Fruit fly (Drosophila melanogaster) whole organism, pupa: ENCODE data around the gene Ace.

Experiments
- CG10348 ChIP-seq: fragments of 200-800 bp; sonication (Bioruptor generic); IDR thresholded peaks from 2 replicates; pipeline ENCODE4 v1.3.6; 2022; ENCODE audit warnings: missing biosample characterization, missing genetic modification characterization
- CG12605 ChIP-seq: fragments of 200-800 bp; sonication (Bioruptor generic); IDR thresholded peaks from 2 replicates; pipeline ENCODE4 v1.3.6; 2022; ENCODE audit warnings: missing biosample characterization, missing genetic modification characterization
- CG13204 ChIP-seq: fragments of 200-800 bp; sonication (Bioruptor generic); optimal IDR thresholded peaks from 2 replicates; lab custom pipeline; 2018; ENCODE audit warnings: missing biosample characterization, mild to moderate bottlenecking, missing genetic modification characterization, moderate library complexity
- CG14655 ChIP-seq: fragments of 200-800 bp; sonication (Bioruptor generic); optimal IDR thresholded peaks from 3 replicates; lab custom pipeline; 2017; ENCODE audit warnings: mild to moderate bottlenecking, missing biosample characterization, missing genetic modification reagents, missing genetic modification characterization
- CG15710 ChIP-seq: fragments of 200-800 bp; sonication (Bioruptor generic); optimal IDR thresholded peaks from 2 replicates; lab custom pipeline; 2018; ENCODE audit warnings: missing biosample characterization, mild to moderate bottlenecking, missing genetic modification characterization, moderate library complexity
- CG17806 ChIP-seq: fragments of 200-800 bp; sonication (Bioruptor generic); optimal IDR thresholded peaks from 2 replicates; lab custom pipeline; 2018; ENCODE audit warnings: missing biosample characterization, mild to moderate bottlenecking, missing genetic modification characterization, moderate library complexity
- CG32121 ChIP-seq: fragments of 200-800 bp; sonication (Bioruptor generic); IDR thresholded peaks from 2 replicates; pipeline ENCODE4 v1.3.6; 2022; ENCODE audit warnings: missing biosample characterization, missing genetic modification characterization
- CG34367 ChIP-seq: fragments of 200-800 bp; sonication (Bioruptor generic); optimal IDR thresholded peaks from 2 replicates; lab custom pipeline; 2018; ENCODE audit warnings: missing biosample characterization, mild to moderate bottlenecking, missing genetic modification characterization
- CG4496 ChIP-seq: fragments of 200-800 bp; sonication (Bioruptor generic); IDR thresholded peaks from 3 replicates; pipeline ENCODE4 v1.3.6; 2022; ENCODE audit warnings: missing biosample characterization, missing genetic modification characterization
- CG8159 ChIP-seq: fragments of 200-800 bp; sonication (Bioruptor generic); optimal IDR thresholded peaks from 3 replicates; lab custom pipeline; 2018; ENCODE audit warnings: missing biosample characterization, mild to moderate bottlenecking, missing genetic modification characterization, moderate library complexity
- CG8301 ChIP-seq: fragments of 200-800 bp; sonication (Bioruptor generic); optimal IDR thresholded peaks from 2 replicates; lab custom pipeline; 2018; ENCODE audit warnings: missing biosample characterization, mild to moderate bottlenecking, missing genetic modification characterization
- CG9948 ChIP-seq: fragments of 200-800 bp; sonication (Bioruptor generic); optimal IDR thresholded peaks from 2 replicates; lab custom pipeline; 2018; ENCODE audit warnings: missing biosample characterization, mild to moderate bottlenecking, missing genetic modification characterization, moderate library complexity
- D1 ChIP-seq: fragments of 200-800 bp; sonication (Bioruptor generic); optimal IDR thresholded peaks from 2 replicates; lab custom pipeline; 2018; ENCODE audit warnings: missing biosample characterization, mild to moderate bottlenecking, missing genetic modification characterization, moderate library complexity
- EcR ChIP-seq: fragments of 200-800 bp; sonication (Bioruptor generic); optimal IDR thresholded peaks from 3 replicates; lab custom pipeline; 2019; ENCODE audit warnings: missing biosample characterization, missing genetic modification characterization, mild to moderate bottlenecking, moderate library complexity, missing genetic modification reagents
- Ets98B ChIP-seq: fragments of 200-800 bp; sonication (Bioruptor generic); IDR thresholded peaks from 2 replicates; pipeline ENCODE4 v1.3.6; 2022; ENCODE audit warnings: missing biosample characterization, missing genetic modification characterization
- Pif1A ChIP-seq: fragments of 200-800 bp; sonication (Bioruptor generic); optimal IDR thresholded peaks from 3 replicates; lab custom pipeline; 2016; ENCODE audit warnings: missing biosample characterization, missing genetic modification characterization
- Pif1B ChIP-seq: fragments of 200-800 bp; sonication (Bioruptor generic); optimal IDR thresholded peaks from 3 replicates; lab custom pipeline; 2016; ENCODE audit warnings: missing biosample characterization, missing genetic modification characterization
- Snoo ChIP-seq: fragments of 200-800 bp; sonication (Bioruptor generic); optimal IDR thresholded peaks from 3 replicates; lab custom pipeline; 2017; ENCODE audit warnings: missing biosample characterization, mild to moderate bottlenecking, missing genetic modification characterization, inconsistent platforms
- gl ChIP-seq: fragments of 200-800 bp; sonication (Bioruptor generic); optimal IDR thresholded peaks from 2 replicates; lab custom pipeline; 2018; ENCODE audit warnings: missing biosample characterization, mild to moderate bottlenecking, missing genetic modification characterization
- rn ChIP-seq: fragments of 200-800 bp; sonication (Bioruptor generic); IDR thresholded peaks from 2 replicates; pipeline ENCODE4 v1.3.6; 2022; ENCODE audit warnings: missing biosample characterization, missing genetic modification characterization

Gene Ace

dm6 chr3R:13200402-13200801 is 58.9 kb downstream of the Ace start:
- no peak for TF ChIP-seq CG15710 (tag; lab: Kevin White, UChicago)
- no peak for TF ChIP-seq CG9948 (tag; lab: Kevin White, UChicago)
- TF ChIP-seq CG13204 (GFP tag; lab: Kevin White, UChicago) = no peak
- no peak for TF ChIP-seq Pif1A (GFP tag; lab: Kevin White, UChicago)
- no peak for TF ChIP-seq CG12605 (GFP tag; lab: Robert Waterston, UW)
- no peak for TF ChIP-seq D1 (tag; lab: Kevin White, UChicago)
- no peak for TF ChIP-seq Ets98B (GFP tag; lab: Robert Waterston, UW)
- TF ChIP-seq CG17806 (tag; lab: Kevin White, UChicago) = no peak
- TF ChIP-seq CG34367 (tag; lab: Kevin White, UChicago) = no peak
- TF ChIP-seq CG4496 (GFP tag; lab: Robert Waterston, UW) = no peak
- TF ChIP-seq CG8159 = no peak
- TF ChIP-seq gl (tag; lab: Kevin White, UChicago) = no peak
- no peak for TF ChIP-seq CG10348 (GFP tag; lab: Robert Waterston, UW)
- TF ChIP-seq EcR (GFP tag; lab: Kevin White, UChicago) = no peak
- no peak for TF ChIP-seq Snoo (tag; lab: Kevin White, UChicago)
- no peak for TF ChIP-seq Pif1B (GFP tag; lab: Kevin White, UChicago)
- TF ChIP-seq CG32121 = no peak
- TF ChIP-seq, all 21 proteins: peak for 0

DNA sequence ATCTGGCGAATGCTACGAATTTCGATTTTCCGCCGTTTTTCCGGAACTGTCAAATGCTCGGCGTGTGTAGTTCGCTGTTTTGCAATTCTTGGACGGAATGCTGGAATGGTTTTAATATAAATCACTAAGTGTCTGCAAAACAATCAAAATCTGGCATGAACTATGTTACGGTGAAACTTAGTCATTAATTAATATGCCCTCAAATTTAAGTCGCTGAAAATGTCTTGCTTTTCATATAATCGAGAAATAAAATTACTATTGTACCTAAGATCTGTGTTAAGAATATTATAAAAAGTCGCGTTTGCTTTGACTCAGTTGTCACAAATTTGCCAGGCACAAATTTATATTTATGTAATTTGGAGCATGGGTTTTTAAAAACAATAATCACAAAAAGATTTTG is 68.0 kb downstream of the Ace start, which contains the start of gene CG8141:
Gene CG8141 (plus strand): TSS at position 301 of the 400 bp plus-strand sequence.
- TF ChIP-seq Snoo (tag; lab: Kevin White, UChicago) (no peak), Ets98B (GFP tag; lab: Robert Waterston, UW) (no peak)
- TF ChIP-seq, all 21 proteins: peak for 0

DNA sequence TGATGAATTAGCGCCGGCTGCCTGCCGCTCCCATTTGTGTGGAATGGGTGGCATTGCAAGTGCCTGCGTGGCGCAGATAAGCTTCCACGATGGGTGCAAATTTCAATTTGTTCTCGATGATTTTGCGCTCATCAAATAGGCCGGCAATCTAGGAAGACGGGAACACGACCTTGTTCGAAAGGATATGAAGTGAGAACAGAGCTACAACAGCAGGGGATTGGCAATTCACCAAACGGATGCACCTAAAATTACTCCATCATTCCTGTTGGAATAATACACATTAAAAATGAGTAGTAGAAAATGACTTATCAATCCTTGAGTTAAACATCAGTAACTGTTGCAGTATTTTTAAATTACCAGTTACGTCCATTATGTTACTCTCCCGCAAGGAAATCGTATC is 71.1 kb downstream of the Ace start, which contains the start of gene CG14380:
Gene CG14380 (plus strand): TSS at position 301 of the 400 bp plus-strand sequence.
- TF ChIP-seq Ets98B (GFP tag; lab: Robert Waterston, UW) (no peak), rn (GFP tag; lab: Robert Waterston, UW) (no peak), CG15710 (tag; lab: Kevin White, UChicago) (no peak)

DNA sequence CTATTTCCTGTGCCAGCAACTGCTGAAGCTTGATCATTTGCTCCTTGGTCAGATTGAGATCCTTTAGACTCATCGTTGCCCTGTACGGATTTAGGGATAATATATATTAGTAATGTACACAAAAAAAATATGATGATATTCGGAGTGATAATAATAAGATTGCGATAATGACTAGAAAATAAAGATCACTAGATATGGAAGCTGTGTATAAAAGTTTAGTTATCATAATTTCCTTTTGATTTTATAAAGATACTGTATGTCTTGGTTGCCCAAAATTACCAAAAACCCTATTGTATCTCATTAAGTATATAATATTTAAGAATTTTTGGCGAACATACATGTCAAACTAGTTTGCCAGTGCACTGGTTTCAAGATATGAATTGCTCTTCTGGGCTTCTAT is 72.9 kb downstream of the Ace start, which contains the start of gene CG8508:
Gene CG8508 (minus strand): TSS at position 101 of the 400 bp plus-strand sequence.
- TF ChIP-seq Pif1B (GFP tag; lab: Kevin White, UChicago) = no peak
- no peak for TF ChIP-seq Pif1A (GFP tag; lab: Kevin White, UChicago)
- no peak for TF ChIP-seq D1 (tag; lab: Kevin White, UChicago)
- no peak for TF ChIP-seq CG14655 (GFP tag; lab: Kevin White, UChicago)
- TF ChIP-seq CG32121 = no peak
- TF ChIP-seq CG8301 = no peak
- TF ChIP-seq rn (GFP tag; lab: Robert Waterston, UW) = no peak
- no peak for TF ChIP-seq CG17806 (tag; lab: Kevin White, UChicago)

dm6 chr3R:13181004-13181403 is 78.3 kb downstream of the Ace start, which contains the start of gene CG8138:
Gene CG8138, plus strand, starts transcription at chr3R:13181304.
- TF ChIP-seq CG8301 (no peak), CG13204 (GFP tag; lab: Kevin White, UChicago) (no peak), Pif1A (GFP tag; lab: Kevin White, UChicago) (no peak), CG10348 (GFP tag; lab: Robert Waterston, UW) (no peak), gl (tag; lab: Kevin White, UChicago) (no peak), Ets98B (GFP tag; lab: Robert Waterston, UW) (no peak), Pif1B (GFP tag; lab: Kevin White, UChicago) (no peak), CG32121 (no peak), EcR (GFP tag; lab: Kevin White, UChicago) (no peak)
